Worm (Caenorhabditis elegans) whole organism, dauer: ENCODE measurements around the gene set-31.
"Not testable (repeated sequence)": the region's sequence is repeated elsewhere in the genome, so short reads cannot be mapped to it uniquely, and the experiment has no call there.

Source experiments
- unc-62 ChIP-seq: sonication (generic microtip); optimal IDR thresholded peaks from 2 replicates; lab custom pipeline; 2017; ENCODE audit warnings: missing biosample characterization, missing genetic modification reagents, missing genetic modification characterization

Gene set-31

ce11 chrV:14446453-14446852, 28.8 kb downstream of the set-31 start:
- TF ChIP-seq unc-62 (GFP tag; lab: Kevin White, UChicago) = no peak

DNA sequence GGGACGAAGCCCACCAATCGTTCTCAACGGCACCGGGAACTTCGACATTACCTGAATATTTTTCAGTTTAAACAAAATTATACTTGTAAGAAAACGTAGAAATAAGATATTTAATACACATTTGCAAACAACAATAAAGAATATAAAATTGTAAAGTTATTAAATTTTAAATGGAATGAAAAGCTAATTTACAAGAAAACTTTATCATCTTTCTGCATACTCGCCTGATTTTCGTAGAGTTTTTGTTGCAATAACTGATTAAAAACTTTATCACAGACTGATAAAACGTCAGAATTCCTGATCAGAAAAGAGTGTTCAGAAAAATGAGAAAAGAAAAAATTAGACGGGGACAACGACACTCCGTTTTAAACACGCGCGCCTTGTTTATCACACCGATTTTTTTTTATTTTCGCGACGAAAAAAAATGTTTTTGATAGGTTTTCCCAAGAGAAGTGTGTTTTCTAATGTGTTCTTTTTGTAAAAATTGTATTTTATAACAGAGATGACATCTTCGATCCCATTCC, 29.6 kb downstream of the set-31 start, which contains the start of the genes dlat-1 and fntb-1:
dlat-1 (minus strand) TSS at position 51 of the 524 bp plus-strand sequence.
fntb-1 (plus strand) TSS at position 412 of the 524 bp plus-strand sequence.
- no peak for TF ChIP-seq unc-62 (GFP tag; lab: Kevin White, UChicago)

DNA sequence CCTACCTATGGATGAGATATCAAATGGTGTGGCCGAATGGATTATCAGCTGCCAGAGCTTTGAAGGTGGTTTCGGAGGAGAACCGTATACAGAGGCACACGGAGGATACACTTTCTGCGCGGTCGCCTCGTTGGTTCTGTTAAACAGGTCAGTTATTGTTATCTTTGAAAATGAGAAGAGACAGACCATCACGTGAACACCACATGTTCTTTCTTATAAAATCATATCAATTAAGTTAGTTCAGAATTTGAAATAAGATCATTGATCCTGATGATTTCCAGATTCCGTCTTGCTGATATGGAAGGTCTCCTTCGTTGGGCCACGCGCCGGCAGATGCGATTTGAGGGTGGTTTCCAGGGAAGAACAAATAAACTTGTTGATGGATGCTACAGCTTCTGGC, 31.0 kb downstream of the set-31 start:
- no peak for TF ChIP-seq unc-62 (GFP tag; lab: Kevin White, UChicago)

DNA sequence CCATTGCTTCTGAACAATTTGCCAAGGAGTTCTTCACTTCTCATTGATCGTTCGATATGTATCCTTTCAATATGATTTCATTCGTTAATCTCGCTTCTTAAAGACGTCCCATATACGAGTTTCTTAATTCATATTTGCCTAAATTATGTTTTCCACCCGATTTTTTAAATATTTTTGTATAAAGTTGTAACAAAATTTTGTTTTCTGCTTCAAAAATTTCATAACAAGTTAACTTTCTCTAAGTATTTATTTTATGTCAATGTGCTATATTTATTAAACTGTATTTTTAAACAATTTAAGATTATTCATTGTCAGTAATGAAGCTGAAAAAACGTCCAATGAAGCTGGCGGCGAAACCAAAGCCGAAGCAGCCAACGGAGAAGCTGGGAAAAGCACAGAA, 31.7 kb downstream of the set-31 start, which contains the start of gene F23B12.7:
F23B12.7 (plus strand) TSS at position 301 of the 400 bp plus-strand sequence.
- no peak for TF ChIP-seq unc-62 (GFP tag; lab: Kevin White, UChicago)

ce11 chrV:14456626-14457025, 38.9 kb downstream of the set-31 start, which contains the start of gene bmk-1:
bmk-1 (minus strand) TSS chrV:14456984.
- no peak for TF ChIP-seq unc-62 (GFP tag; lab: Kevin White, UChicago)

DNA sequence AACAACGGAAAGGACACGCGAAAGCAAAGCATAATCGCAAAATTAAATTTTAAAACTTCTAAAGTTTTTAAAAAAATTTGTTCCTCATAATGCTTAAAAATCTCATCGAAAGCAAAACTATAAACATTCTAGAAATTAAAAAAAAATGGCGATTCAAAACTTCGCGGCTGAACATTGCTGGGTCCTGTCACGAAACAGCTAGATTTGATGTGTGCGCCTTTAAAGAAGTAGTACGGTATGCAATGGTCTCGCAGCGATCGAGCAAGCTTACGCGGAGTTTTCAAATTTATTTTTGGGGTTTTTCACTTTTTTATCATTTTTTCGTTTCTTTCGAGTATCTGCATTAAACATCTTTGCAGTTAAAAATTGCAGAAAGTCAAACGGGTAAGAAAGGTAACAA, 39.4 kb downstream of the set-31 start, which contains the start of gene coh-3:
coh-3 (plus strand) TSS at position 353 of the 400 bp plus-strand sequence.
- TF ChIP-seq unc-62 (GFP tag; lab: Kevin White, UChicago) = no peak

- no peak for TF ChIP-seq unc-62 (GFP tag; lab: Kevin White, UChicago)
These were observed 42.4 kb downstream of the set-31 start for ce11 chrV:14460122-14460521.

- no peak for TF ChIP-seq unc-62 (GFP tag; lab: Kevin White, UChicago)
These were observed 43.0 kb downstream of the set-31 start, which contains the start of gene F08H9.2 for ce11 chrV:14460615-14461102. F08H9.2 (plus strand) TSS chrV:14460665.

DNA sequence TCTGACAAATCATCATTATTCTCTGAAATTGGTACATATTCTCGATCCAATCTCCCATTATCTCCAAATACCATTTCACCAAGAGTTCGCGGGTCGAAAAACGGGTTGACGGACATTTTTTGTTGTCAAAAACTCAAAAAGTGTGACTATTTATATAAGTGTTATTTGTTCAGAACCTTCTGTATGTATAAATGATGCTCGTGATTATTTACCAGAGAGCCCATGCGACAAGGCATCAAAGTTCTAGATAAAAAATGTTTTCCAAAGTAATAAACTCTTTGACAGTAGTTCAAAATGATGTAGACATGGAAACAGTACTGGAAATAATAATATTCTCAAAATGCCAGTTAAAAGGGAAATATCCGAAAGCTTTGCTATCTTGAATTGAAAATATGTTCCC, 45.0 kb downstream of the set-31 start:
- TF ChIP-seq unc-62 (GFP tag; lab: Kevin White, UChicago) = no peak

DNA sequence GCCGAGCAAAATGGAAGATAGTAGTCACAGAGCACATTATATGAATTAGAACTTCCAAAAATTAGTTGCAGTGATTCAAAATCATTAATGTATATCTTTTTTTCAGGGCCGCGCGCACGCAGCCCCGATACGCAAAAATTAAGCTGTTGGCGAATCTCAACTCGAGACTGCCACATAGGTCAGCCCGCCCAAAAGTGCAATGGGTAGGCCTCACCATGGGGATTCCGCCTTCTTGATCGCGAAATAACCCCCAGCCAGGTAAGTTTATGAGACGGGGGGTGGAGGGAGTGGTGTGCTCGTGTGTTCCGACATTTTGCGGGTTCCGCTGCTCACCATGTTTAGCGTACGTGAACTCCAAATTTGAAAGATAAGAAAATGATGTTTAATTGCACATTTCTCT, 45.4 kb downstream of the set-31 start, which contains the start of gene F08H9.3:
F08H9.3 (minus strand) TSS at position 252 of the 400 bp plus-strand sequence.
- not testable (repeated sequence) for TF ChIP-seq unc-62 (GFP tag; lab: Kevin White, UChicago)

- TF ChIP-seq unc-62 (GFP tag; lab: Kevin White, UChicago) = no peak
These were observed 46.7 kb downstream of the set-31 start, which contains the start of gene F08H9.4 for ce11 chrV:14464368-14464767. F08H9.4 (minus strand) TSS chrV:14464428.

- no peak for TF ChIP-seq unc-62 (GFP tag; lab: Kevin White, UChicago)
These were observed 50.6 kb downstream of the set-31 start, which contains the start of gene srz-97 for ce11 chrV:14468196-14468874. srz-97 (minus strand) TSS chrV:14468246.

DNA sequence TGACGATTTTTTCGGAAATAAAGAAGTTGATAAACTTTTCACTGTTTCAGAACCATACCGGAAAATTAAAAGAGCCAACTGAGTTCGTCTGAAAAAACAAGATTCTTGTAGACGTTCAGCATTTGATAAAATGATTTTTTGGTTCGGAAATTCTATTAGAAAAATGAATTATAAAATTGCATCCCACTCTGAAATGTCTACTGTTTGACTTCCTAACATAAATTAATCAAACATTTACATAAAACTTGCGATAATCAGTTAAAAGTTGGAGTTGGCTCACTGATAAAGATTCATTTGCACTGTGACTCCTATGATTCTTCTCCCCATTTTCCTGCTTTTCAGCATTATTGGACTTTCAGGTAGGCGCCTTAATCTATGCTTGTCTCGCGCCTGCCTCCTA, 51.2 kb downstream of the set-31 start, which contains the start of gene clec-57:
clec-57 (plus strand) TSS at position 301 of the 400 bp plus-strand sequence.
- no peak for TF ChIP-seq unc-62 (GFP tag; lab: Kevin White, UChicago)
